Fruit fly (Drosophila melanogaster) S2 (cell line): ENCODE results near the gene Dtd.

Experiments
- CG8478 ChIP-seq: fragments of >200 bp; optimal IDR thresholded peaks from 2 replicates; lab custom pipeline; 2018
- CTCF ChIP-seq, 2 experiments: fragments of >200 bp; optimal IDR thresholded peaks; 2 replicates each; lab custom pipeline; 2018

DNA sequence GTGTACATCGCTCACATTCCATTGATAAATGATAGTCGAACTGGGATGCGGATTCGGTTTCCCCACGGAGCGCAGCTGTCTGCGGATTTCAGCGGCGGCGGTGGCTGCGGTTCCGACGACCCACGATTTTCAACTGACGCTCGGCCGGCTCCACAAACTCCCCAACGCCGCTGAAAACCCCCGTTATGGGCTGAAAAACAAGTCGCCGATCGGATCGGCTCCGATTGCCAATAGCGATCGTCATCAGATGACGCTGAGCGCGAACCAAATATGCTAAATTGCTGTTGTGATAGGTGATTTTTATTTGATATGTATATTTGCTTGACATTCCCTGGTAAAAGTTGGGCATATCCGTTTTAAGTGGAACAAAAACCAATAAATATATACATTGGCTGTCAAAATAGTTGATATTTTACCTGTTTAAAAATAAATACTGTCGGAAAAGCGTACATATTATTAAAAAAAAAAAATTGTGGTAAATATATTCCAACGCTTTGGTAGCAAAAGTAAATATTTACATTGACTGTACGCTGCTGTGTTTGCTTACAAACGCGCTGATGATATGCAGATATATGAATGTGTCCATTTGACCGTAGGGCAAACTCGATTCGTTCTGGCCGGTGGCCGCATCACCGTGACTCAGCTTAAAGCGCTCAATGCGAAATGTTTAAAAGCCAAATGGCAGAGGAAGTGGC is 24.5 kb downstream of the Dtd start:
- no peak for TF ChIP-seq CG8478 (lab: Kevin White, UChicago)
- no peak for TF ChIP-seq CTCF (optimal IDR thresholded peaks at IDR 0.05; lab: Kevin White, UChicago)
